Fruit fly (Drosophila melanogaster): ENCODE results near the gene nes.

The nes gene

dm6 chr3L:19294613-19295299, 34.3 kb upstream of the nes start (continued):
- TF ChIP-seq CG12299 (tag; optimal IDR thresholded peaks at IDR 0.05), result peak; percentile 55
- no peak for TF ChIP-seq Oli (tag; optimal IDR thresholded peaks at IDR 0.05)
- TF ChIP-seq Sin3A (optimal IDR thresholded peaks at IDR 0.05), result peak; percentile 80
- peak; percentile 85 for TF ChIP-seq Deaf1 (tag; optimal IDR thresholded peaks at IDR 0.05)
- TF ChIP-seq nom (GFP tag; optimal IDR thresholded peaks at IDR 0.05), result no peak
- no peak for TF ChIP-seq hth (optimal IDR thresholded peaks at IDR 0.05)
- 0 out of 2 replicates have a peak, but pooled peaks have one; percentile 3 for TF ChIP-seq CG8765 (GFP tag; IDR thresholded peaks at IDR 0.05)
- TF ChIP-seq CG2199 (GFP tag; IDR thresholded peaks at IDR 0.05), result peak; percentile 89
- TF ChIP-seq pita (GFP tag; optimal IDR thresholded peaks at IDR 0.05), result peak; percentile 50
- no peak for TF ChIP-seq D19B (GFP tag; optimal IDR thresholded peaks at IDR 0.05)
- no peak for TF ChIP-seq CG30403 (GFP tag; optimal IDR thresholded peaks at IDR 0.05)
- TF ChIP-seq pb (GFP tag; optimal IDR thresholded peaks at IDR 0.05), result no peak
- no peak for TF ChIP-seq mld (GFP tag; IDR thresholded peaks at IDR 0.05; ENCODE audit: partially characterized antibody)
- TF ChIP-seq ci (GFP tag; IDR thresholded peaks at IDR 0.05), result 0 out of 3 replicates have a peak, but pooled peaks have one; percentile 58
- TF ChIP-seq CG7556 (GFP tag; optimal IDR thresholded peaks at IDR 0.05), result no peak
- no peak for TF ChIP-seq CG10979 (tag; optimal IDR thresholded peaks at IDR 0.05)
- no peak for TF ChIP-seq bigmax (GFP tag; optimal IDR thresholded peaks at IDR 0.05)
- TF ChIP-seq CG17829 (tag; optimal IDR thresholded peaks at IDR 0.05), result peak; percentile 40
- TF ChIP-seq CG3163 (GFP tag; optimal IDR thresholded peaks at IDR 0.05), result peak; percentile 8
- TF ChIP-seq Aef1 (GFP tag; IDR thresholded peaks at IDR 0.05), result peak; percentile 58; the same call in 2 of the 3 replicates
- no peak for TF ChIP-seq CG15011 (GFP tag; optimal IDR thresholded peaks at IDR 0.05)
- TF ChIP-seq Gsc (GFP tag; IDR thresholded peaks at IDR 0.05), result no peak
- TF ChIP-seq CG7839 (tag; optimal IDR thresholded peaks at IDR 0.05), result no peak
- TF ChIP-seq Blimp-1 (GFP tag; optimal IDR thresholded peaks at IDR 0.05), result peak; percentile 3
- TF ChIP-seq exex (tag; optimal IDR thresholded peaks at IDR 0.05), result no peak
- TF ChIP-seq lbe (GFP tag; optimal IDR thresholded peaks at IDR 0.05), result no peak
- no peak for TF ChIP-seq Ravus (GFP tag; IDR thresholded peaks at IDR 0.05)
- TF ChIP-seq yki (optimal IDR thresholded peaks at IDR 0.05), result peak; percentile 10
- TF ChIP-seq CG1233 (GFP tag; optimal IDR thresholded peaks at IDR 0.05), result no peak
- TF ChIP-seq CG17186 (GFP tag; optimal IDR thresholded peaks at IDR 0.05), result peak; percentile 56
- no peak for TF ChIP-seq B-H1 (GFP tag; IDR thresholded peaks at IDR 0.05)
- 0 out of 3 replicates have a peak, but pooled peaks have one; percentile 8 for TF ChIP-seq CG11695 (GFP tag; IDR thresholded peaks at IDR 0.05)
- TF ChIP-seq sima (GFP tag; optimal IDR thresholded peaks at IDR 0.05), result no peak
- TF ChIP-seq CG13894 (tag; optimal IDR thresholded peaks at IDR 0.05), result peak; percentile 29
- TF ChIP-seq CG14965 (GFP tag; optimal IDR thresholded peaks at IDR 0.05; ENCODE audit: borderline replicate concordance), result no peak
- TF ChIP-seq gt (GFP tag; IDR thresholded peaks at IDR 0.05), result no peak
- 0 out of 2 replicates have a peak, but pooled peaks have one; percentile 36 for TF ChIP-seq Drgx (GFP tag; IDR thresholded peaks at IDR 0.05)
- no peak for TF ChIP-seq Atf-2 (GFP tag; optimal IDR thresholded peaks at IDR 0.05)
- TF ChIP-seq Lim3 (GFP tag; IDR thresholded peaks at IDR 0.05), result no peak
- TF ChIP-seq MESR4 (GFP tag; optimal IDR thresholded peaks at IDR 0.05), result peak; percentile 68
- no peak for TF ChIP-seq CG7372 (GFP tag; IDR thresholded peaks at IDR 0.05)
- no peak for TF ChIP-seq bcd (GFP tag; optimal IDR thresholded peaks at IDR 0.05)
- TF ChIP-seq Sox102F (GFP tag; optimal IDR thresholded peaks at IDR 0.05), result no peak
- peak; percentile 20 for TF ChIP-seq zf30C (GFP tag; optimal IDR thresholded peaks at IDR 0.05)
- TF ChIP-seq sqz (GFP tag; optimal IDR thresholded peaks at IDR 0.05), result no peak
- TF ChIP-seq Hand (GFP tag; optimal IDR thresholded peaks at IDR 0.05), result peak; percentile 6
- TF ChIP-seq HmgZ (tag; optimal IDR thresholded peaks at IDR 0.05), result no peak
- no peak for TF ChIP-seq CG6791 (GFP tag; IDR thresholded peaks at IDR 0.05; ENCODE audit: partially characterized antibody)
- TF ChIP-seq CG4360 (GFP tag; IDR thresholded peaks at IDR 0.05), result peak; percentile 99
- peak; percentile 94 for TF ChIP-seq crol (GFP tag; IDR thresholded peaks at IDR 0.05)
- peak; percentile 88 for TF ChIP-seq Sry-δ (GFP tag; optimal IDR thresholded peaks at IDR 0.05)

Measured in whole organism, embryonic.